Fruit fly (Drosophila melanogaster): ENCODE measurements around the gene CG12523.
A peak's percentile ranks its signal among the peaks of the same experiment; 100 is the strongest.

CG12523 gene

DNA sequence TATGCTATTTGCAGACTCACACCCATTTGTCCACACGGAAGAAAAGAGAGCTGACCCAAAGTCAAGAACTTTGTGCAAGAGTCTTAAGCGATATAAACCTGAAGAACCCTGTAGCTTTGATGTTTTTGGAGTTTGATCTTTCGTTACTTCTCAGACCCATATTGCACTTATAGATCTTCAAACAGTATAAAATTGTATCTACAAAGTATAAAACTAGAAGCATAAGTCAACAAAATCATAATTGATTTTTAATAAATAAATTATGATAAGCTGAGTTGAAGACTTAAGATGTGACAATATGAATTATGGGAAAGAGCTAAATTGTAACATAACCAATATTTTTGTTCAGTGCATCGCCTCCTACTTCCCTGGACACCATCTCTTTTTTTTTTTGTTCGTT, 26.4 kb downstream of the CG12523 start (continued):
- TF ChIP-seq CG4282 (GFP tag; optimal IDR thresholded peaks at IDR 0.05), result no peak

- TF ChIP-seq emc (GFP tag; optimal IDR thresholded peaks at IDR 0.05) (no peak), Med (GFP tag) (peak; percentile 35), gsb-n (tag; optimal IDR thresholded peaks at IDR 0.05) (no peak), CG2199 (GFP tag; IDR thresholded peaks at IDR 0.05) (no peak), Hr39 (optimal IDR thresholded peaks at IDR 0.05) (no peak), Gsc (GFP tag; IDR thresholded peaks at IDR 0.05) (no peak), CG13424 (tag; optimal IDR thresholded peaks at IDR 0.05) (no peak), trh (GFP tag; optimal IDR thresholded peaks at IDR 0.05) (no peak), CG1832 (GFP tag; optimal IDR thresholded peaks at IDR 0.05) (no peak), usp (GFP tag; optimal IDR thresholded peaks at IDR 0.05) (no peak), fru (optimal IDR thresholded peaks at IDR 0.05) (no peak), Tbp (GFP tag; optimal IDR thresholded peaks at IDR 0.05) (no peak), jumu (GFP tag; optimal IDR thresholded peaks at IDR 0.05) (no peak), CG7372 (GFP tag; IDR thresholded peaks at IDR 0.05) (peak; percentile 57), CG11085 (GFP tag; IDR thresholded peaks at IDR 0.05) (no peak), psq (GFP tag; optimal IDR thresholded peaks at IDR 0.05) (no peak), sens (GFP tag) (no peak), chm (GFP tag; IDR thresholded peaks at IDR 0.05) (no peak), btn (GFP tag; optimal IDR thresholded peaks at IDR 0.05) (no peak), run (tag; optimal IDR thresholded peaks at IDR 0.05) (no peak), Ets65A (GFP tag) (peak; percentile 55), CG18599 (GFP tag; optimal IDR thresholded peaks at IDR 0.05) (no peak), CG33213 (GFP tag; optimal IDR thresholded peaks at IDR 0.05) (no peak), CG16813 (GFP tag; IDR thresholded peaks at IDR 0.05; ENCODE audit: partially characterized antibody) (no peak), shn (GFP tag; optimal IDR thresholded peaks at IDR 0.05) (no peak), row (GFP tag; IDR thresholded peaks at IDR 0.05) (peak; percentile 26; the same call in 1 of the 3 replicates), HmgD (GFP tag; optimal IDR thresholded peaks at IDR 0.05) (no peak), CG1603 (tag; optimal IDR thresholded peaks at IDR 0.05) (no peak), CG12744 (GFP tag; optimal IDR thresholded peaks at IDR 0.05) (no peak), CG11504 (tag; optimal IDR thresholded peaks at IDR 0.05) (peak; percentile 15), Ptx1 (GFP tag; IDR thresholded peaks at IDR 0.05) (no peak)
Measured at dm6 chr3L:10829160-10829559, 28.2 kb downstream of the CG12523 start.

DNA sequence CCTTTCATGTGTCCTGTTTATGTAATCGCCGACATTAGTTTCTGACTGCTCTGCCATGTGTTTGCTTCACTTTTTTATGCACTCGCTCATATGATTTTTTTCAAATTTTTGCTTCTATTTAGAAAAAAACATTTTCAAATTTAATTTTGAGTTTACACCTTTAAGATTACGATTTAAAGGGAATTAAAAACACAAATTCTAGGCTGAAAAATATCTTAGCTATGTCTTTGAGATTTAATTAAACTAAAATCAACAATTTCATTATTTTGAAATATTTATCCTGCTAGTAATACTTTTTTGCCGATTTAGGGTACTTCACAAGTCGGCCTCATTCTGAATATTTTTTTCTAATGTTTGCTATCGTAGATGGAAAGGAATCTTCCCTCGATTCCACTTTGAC, 32.2 kb downstream of the CG12523 start:
- TF ChIP-seq oc (tag; optimal IDR thresholded peaks at IDR 0.05), result no peak
- TF ChIP-seq CG15269 (tag; optimal IDR thresholded peaks at IDR 0.05), result peak; percentile 18
- TF ChIP-seq CG18262 (tag; optimal IDR thresholded peaks at IDR 0.05), result peak; percentile 7
- TF ChIP-seq ATbp (GFP tag; optimal IDR thresholded peaks at IDR 0.05), result no peak
- TF ChIP-seq abd-A (tag; optimal IDR thresholded peaks at IDR 0.05), result no peak
- TF ChIP-seq CG7556 (GFP tag; optimal IDR thresholded peaks at IDR 0.05), result peak; percentile 18
- TF ChIP-seq CG11504 (tag; optimal IDR thresholded peaks at IDR 0.05), result peak; percentile 56
- peak; percentile 40; the same call in 2 of the 3 replicates for TF ChIP-seq CG17361 (GFP tag; IDR thresholded peaks at IDR 0.05)
- peak; percentile 10 for TF ChIP-seq Sox100B (GFP tag; optimal IDR thresholded peaks at IDR 0.05)
- no peak for TF ChIP-seq NC2α (GFP tag; optimal IDR thresholded peaks at IDR 0.05)
- TF ChIP-seq D19A (tag; optimal IDR thresholded peaks at IDR 0.05), result peak; percentile 83
- TF ChIP-seq esg (GFP tag; conservative IDR thresholded peaks at IDR 0.05), result 0 out of 2 replicates have a peak, but pooled peaks have one; percentile 8
- peak; percentile 39 for TF ChIP-seq Sox102F (GFP tag; optimal IDR thresholded peaks at IDR 0.05)
- TF ChIP-seq CkIIα-i1 (GFP tag; IDR thresholded peaks at IDR 0.05), result no peak
- peak; percentile 21 for TF ChIP-seq lab (GFP tag; optimal IDR thresholded peaks at IDR 0.05)
- peak; percentile 11 for TF ChIP-seq Meics (GFP tag; optimal IDR thresholded peaks at IDR 0.05)
- peak; percentile 46 for TF ChIP-seq gem (tag; optimal IDR thresholded peaks at IDR 0.05)
- no peak for TF ChIP-seq otp (GFP tag; IDR thresholded peaks at IDR 0.05)
- TF ChIP-seq Hr51 (GFP tag; optimal IDR thresholded peaks at IDR 0.05), result peak in 1 of 2 experiments; percentile 36
- no peak for TF ChIP-seq CG13123 (GFP tag; optimal IDR thresholded peaks at IDR 0.05)
- TF ChIP-seq CG3995 (GFP tag; optimal IDR thresholded peaks at IDR 0.05), result no peak
- peak; percentile 21 for TF ChIP-seq CG18599 (GFP tag; optimal IDR thresholded peaks at IDR 0.05)
- peak; percentile 20 for TF ChIP-seq CG13424 (tag; optimal IDR thresholded peaks at IDR 0.05)
